Fruit fly (Drosophila melanogaster): ENCODE measurements around the gene CG42266.

dm6 chr2L:16350742-16351568, 10.8 kb upstream of the CG42266 start:
- TF ChIP-seq pho (GFP tag; optimal IDR thresholded peaks at IDR 0.05) (peak; percentile 98), sima (GFP tag; optimal IDR thresholded peaks at IDR 0.05) (peak; percentile 96), Ets65A (GFP tag) (peak; percentile 100), hth (optimal IDR thresholded peaks at IDR 0.05) (no peak), tio (GFP tag; optimal IDR thresholded peaks at IDR 0.05) (peak; percentile 99), Lim3 (GFP tag; IDR thresholded peaks at IDR 0.05) (peak; percentile 96)

Measured in whole organism, embryonic.